Fruit fly (Drosophila melanogaster) S2 (cell line): ENCODE results near the gene CG5250.

ENCODE experiments used
- CG8478 ChIP-seq: fragments of >200 bp; optimal IDR thresholded peaks from 2 replicates; lab custom pipeline; 2018
- CTCF ChIP-seq, 2 experiments: fragments of >200 bp; optimal IDR thresholded peaks; 2 replicates each; lab custom pipeline; 2018

dm6 chr3R:19271125-19271524, 42.0 kb upstream of the CG5250 start:
- TF ChIP-seq CTCF (optimal IDR thresholded peaks at IDR 0.05; lab: Kevin White, UChicago): peak; percentile 59 to 67
- no peak for TF ChIP-seq CG8478 (lab: Kevin White, UChicago)
